Worm (Caenorhabditis elegans): ENCODE measurements around the gene fbxa-135.

ce11 chrV:15404859-15405258 is 2.8 kb downstream of the fbxa-135 start, which contains the start of gene srh-258:
- TF ChIP-seq nhr-12 (tag; optimal IDR thresholded peaks at IDR 0.05) (no peak), ztf-11 (tag; optimal IDR thresholded peaks at IDR 0.05) (no peak), pha-4 (tag; optimal IDR thresholded peaks at IDR 0.05) (no peak), sptf-1 (tag; optimal IDR thresholded peaks at IDR 0.05) (no peak), nhr-76 (tag; optimal IDR thresholded peaks at IDR 0.05) (no peak), unc-120 (tag; optimal IDR thresholded peaks at IDR 0.05; ENCODE audit: poor library complexity, severe bottlenecking) (no peak), mls-2 (tag; optimal IDR thresholded peaks at IDR 0.05) (no peak)

Data from whole organism, mixed stage, embryonic.